Comparison of ENCODE assay signal across 2 fruit fly cellular contexts in the genomic region with DNA sequence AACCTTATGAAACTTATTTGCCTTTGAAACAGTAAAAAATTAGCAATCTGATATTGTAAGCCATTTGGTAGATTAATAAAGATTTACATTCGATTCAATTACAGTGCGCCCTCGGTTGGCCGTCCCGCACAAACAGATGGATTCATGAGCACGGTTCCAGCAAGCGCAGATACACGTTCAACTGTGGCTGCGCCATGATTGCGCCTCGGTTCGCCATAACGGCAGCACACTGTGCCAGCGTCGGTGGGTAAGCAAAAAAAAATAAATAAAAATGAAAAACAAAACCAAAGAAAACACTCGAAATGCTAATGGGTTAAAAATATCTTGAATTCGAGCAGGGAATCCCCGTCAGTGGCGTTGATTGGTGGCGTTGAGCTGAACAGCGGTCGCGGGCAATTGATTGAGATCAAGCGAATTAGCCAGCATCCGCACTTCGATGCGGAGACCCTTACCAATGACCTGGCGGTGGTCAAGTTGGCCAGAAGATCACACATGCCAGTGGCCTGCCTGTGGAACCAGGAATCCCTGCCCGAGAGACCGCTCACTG.
TF ChIP-seq lines count a peak whose summit lies in the region.

No protein-coding gene starts in this region.

TF ChIP-seq in whole organism, embryonic, 481 proteins besides CTCF, POLR2A, EP300 and RAD21 (continued from another document and continues in another):
- TF ChIP-seq CG2120 (GFP tag; optimal IDR thresholded peaks at IDR 0.05; lab: Kevin White, UChicago) (no peak), cad (GFP tag; optimal IDR thresholded peaks at IDR 0.05; lab: Kevin White, UChicago) (no peak), CG4360 (GFP tag; IDR thresholded peaks at IDR 0.05; lab: Robert Waterston, UW) (no peak), CG6854 (GFP tag; optimal IDR thresholded peaks at IDR 0.05; lab: Kevin White, UChicago) (no peak), bigmax (GFP tag; optimal IDR thresholded peaks at IDR 0.05; lab: Kevin White, UChicago) (no peak), CG4328 (GFP tag; optimal IDR thresholded peaks at IDR 0.05; lab: Kevin White, UChicago) (no peak), hkb (optimal IDR thresholded peaks at IDR 0.05; lab: Kevin White, UChicago) (no peak), hkb (GFP tag; IDR thresholded peaks at IDR 0.05; lab: Robert Waterston, UW) (no peak), CG2199 (GFP tag; IDR thresholded peaks at IDR 0.05; lab: Robert Waterston, UW) (no peak), CG8924 (tag; optimal IDR thresholded peaks at IDR 0.05; lab: Kevin White, UChicago) (no peak), CG13424 (tag; optimal IDR thresholded peaks at IDR 0.05; lab: Kevin White, UChicago) (no peak), Chrac-16 (GFP tag; optimal IDR thresholded peaks at IDR 0.05; lab: Kevin White, UChicago) (no peak), Xrp1 (GFP tag; IDR thresholded peaks at IDR 0.05; lab: Robert Waterston, UW) (no peak), amos (GFP tag; IDR thresholded peaks at IDR 0.05; lab: Robert Waterston, UW; ENCODE audit: partially characterized antibody) (no peak), Blimp-1 (GFP tag; optimal IDR thresholded peaks at IDR 0.05; lab: Kevin White, UChicago) (no peak), Med (GFP tag; lab: Kevin White, UChicago) (peak; percentile 65), sens (GFP tag; lab: Kevin White, UChicago) (peak; percentile 61), ab (GFP tag; optimal IDR thresholded peaks at IDR 0.05; lab: Kevin White, UChicago) (no peak), CG6689 (GFP tag; IDR thresholded peaks at IDR 0.05; lab: Robert Waterston, UW) (0 out of 2 replicates have a peak, but pooled peaks have one; percentile 14), wek (GFP tag; optimal IDR thresholded peaks at IDR 0.05; lab: Kevin White, UChicago) (no peak), CG2202 (tag; optimal IDR thresholded peaks at IDR 0.05; lab: Kevin White, UChicago) (no peak), al (GFP tag; IDR thresholded peaks at IDR 0.05; lab: Robert Waterston, UW) (0 out of 2 replicates have a peak, but pooled peaks have one; percentile 12), CG7745 (tag; optimal IDR thresholded peaks at IDR 0.05; lab: Kevin White, UChicago) (no peak), pb (GFP tag; optimal IDR thresholded peaks at IDR 0.05; lab: Kevin White, UChicago) (no peak), chm (GFP tag; IDR thresholded peaks at IDR 0.05; lab: Robert Waterston, UW) (no peak), CG9437 (GFP tag; optimal IDR thresholded peaks at IDR 0.05; lab: Kevin White, UChicago) (no peak), CG34422 (GFP tag; IDR thresholded peaks at IDR 0.05; lab: Robert Waterston, UW) (no peak), CG1832 (GFP tag; optimal IDR thresholded peaks at IDR 0.05; lab: Kevin White, UChicago) (no peak), Mes4 (GFP tag; optimal IDR thresholded peaks at IDR 0.05; lab: Kevin White, UChicago) (no peak), Ravus (GFP tag; IDR thresholded peaks at IDR 0.05; lab: Robert Waterston, UW) (no peak), CG2678 (tag; optimal IDR thresholded peaks at IDR 0.05; lab: Kevin White, UChicago) (no peak), CG18619 (GFP tag; optimal IDR thresholded peaks at IDR 0.05; lab: Kevin White, UChicago) (no peak), CG11085 (GFP tag; IDR thresholded peaks at IDR 0.05; lab: Robert Waterston, UW) (no peak), row (GFP tag; IDR thresholded peaks at IDR 0.05; lab: Robert Waterston, UW) (peak; percentile 63; the same call in 2 of the 3 replicates), Antp (GFP tag; optimal IDR thresholded peaks at IDR 0.05; lab: Kevin White, UChicago) (no peak), CG11456 (GFP tag; IDR thresholded peaks at IDR 0.05; lab: Robert Waterston, UW) (peak; percentile 29; the same call in 1 of the 3 replicates), Gug (GFP tag; IDR thresholded peaks at IDR 0.05; lab: Robert Waterston, UW) (peak; percentile 53; the same call in 3 of the 4 replicates), slbo (GFP tag; IDR thresholded peaks at IDR 0.05; lab: Robert Waterston, UW) (peak; percentile 64), CG10366 (GFP tag; IDR thresholded peaks at IDR 0.05; lab: Robert Waterston, UW) (0 out of 2 replicates have a peak, but pooled peaks have one; percentile 11), CG3726 (GFP tag; IDR thresholded peaks at IDR 0.05; lab: Robert Waterston, UW) (no peak), MTF-1 (GFP tag; optimal IDR thresholded peaks at IDR 0.05; lab: Kevin White, UChicago; ENCODE audit: borderline replicate concordance) (no peak), Lpt (GFP tag; optimal IDR thresholded peaks at IDR 0.05; lab: Kevin White, UChicago) (no peak), CG11247 (GFP tag; IDR thresholded peaks at IDR 0.05; lab: Robert Waterston, UW) (no peak), dimm (GFP tag; IDR thresholded peaks at IDR 0.05; lab: Robert Waterston, UW) (no peak), CG4282 (GFP tag; optimal IDR thresholded peaks at IDR 0.05; lab: Kevin White, UChicago) (no peak), CG9817 (tag; optimal IDR thresholded peaks at IDR 0.05; lab: Kevin White, UChicago) (no peak), CG18262 (tag; optimal IDR thresholded peaks at IDR 0.05; lab: Kevin White, UChicago) (no peak), nerfin-2 (GFP tag; IDR thresholded peaks at IDR 0.05; lab: Robert Waterston, UW; ENCODE audit: partially characterized antibody) (no peak), CG13296 (GFP tag; optimal IDR thresholded peaks at IDR 0.05; lab: Kevin White, UChicago) (no peak), schlank (tag; optimal IDR thresholded peaks at IDR 0.05; lab: Kevin White, UChicago) (no peak), Sry-δ (GFP tag; optimal IDR thresholded peaks at IDR 0.05; lab: Kevin White, UChicago) (no peak), CG7357 (GFP tag; IDR thresholded peaks at IDR 0.05; lab: Robert Waterston, UW) (no peak), Rfx (GFP tag; IDR thresholded peaks at IDR 0.05; lab: Robert Waterston, UW) (peak; percentile 54; the same call in 1 of the 2 replicates), trh (GFP tag; optimal IDR thresholded peaks at IDR 0.05; lab: Kevin White, UChicago) (no peak), sens-2 (GFP tag; IDR thresholded peaks at IDR 0.05; lab: Robert Waterston, UW) (no peak), C15 (GFP tag; IDR thresholded peaks at IDR 0.05; lab: Robert Waterston, UW) (no peak), CG14710 (tag; optimal IDR thresholded peaks at IDR 0.05; lab: Kevin White, UChicago) (no peak), CG6254 (GFP tag; optimal IDR thresholded peaks at IDR 0.05; lab: Kevin White, UChicago) (no peak), CG8944 (GFP tag; optimal IDR thresholded peaks at IDR 0.05; lab: Kevin White, UChicago) (no peak), sug (tag; optimal IDR thresholded peaks at IDR 0.05; lab: Kevin White, UChicago) (no peak), Atf3 (GFP tag; optimal IDR thresholded peaks at IDR 0.05; lab: Kevin White, UChicago) (no peak), seq (GFP tag; IDR thresholded peaks at IDR 0.05; lab: Robert Waterston, UW) (no peak), CG4820 (GFP tag; optimal IDR thresholded peaks at IDR 0.05; lab: Kevin White, UChicago) (no peak), CG14441 (GFP tag; IDR thresholded peaks at IDR 0.05; lab: Robert Waterston, UW) (0 out of 2 replicates have a peak, but pooled peaks have one; percentile 22), CG8765 (GFP tag; IDR thresholded peaks at IDR 0.05; lab: Robert Waterston, UW) (no peak)

TF ChIP-seq in whole organism, prepupa, 60 proteins besides CTCF, POLR2A, EP300 and RAD21 (continued from another document):
- TF ChIP-seq CG32006 (GFP tag; optimal IDR thresholded peaks at IDR 0.05; lab: Kevin White, UChicago) (no peak), CG6163 (GFP tag; IDR thresholded peaks at IDR 0.05; lab: Robert Waterston, UW) (peak; percentile 54; the same call in 2 of the 3 replicates), topi (GFP tag; optimal IDR thresholded peaks at IDR 0.05; lab: Kevin White, UChicago) (peak; percentile 30), CG8632 (GFP tag; optimal IDR thresholded peaks at IDR 0.05; lab: Kevin White, UChicago) (peak; percentile 27), CG7368 (GFP tag; optimal IDR thresholded peaks at IDR 0.05; lab: Kevin White, UChicago) (no peak), eg (GFP tag; IDR thresholded peaks at IDR 0.05; lab: Robert Waterston, UW) (peak; percentile 57; the same call in 2 of the 3 replicates), pdm3 (GFP tag; optimal IDR thresholded peaks at IDR 0.05; lab: Kevin White, UChicago) (peak; percentile 12), lz (GFP tag; optimal IDR thresholded peaks at IDR 0.05; lab: Kevin White, UChicago) (peak; percentile 24), CG6808 (GFP tag; optimal IDR thresholded peaks at IDR 0.05; lab: Kevin White, UChicago) (peak; percentile 16), Hr39 (GFP tag; optimal IDR thresholded peaks at IDR 0.05; lab: Kevin White, UChicago) (peak; percentile 51), Eip78C (GFP tag; lab: Kevin White, UChicago) (peak; percentile 57)
